Worm (Caenorhabditis elegans) whole organism, midembryonic: ENCODE results near the gene clec-217.

Experiments
- T22C8.4 ChIP-seq: fragments of 200-800 bp; sonication (Bioruptor generic); IDR thresholded peaks from 2 replicates; pipeline ENCODE4 v1.3.6; 2022; ENCODE audit warnings: missing genetic modification characterization, missing compliant biosample characterization
- cog-1 ChIP-seq: sonication (generic microtip); optimal IDR thresholded peaks from 2 replicates; lab custom pipeline; 2016; ENCODE audit warnings: missing genetic modification characterization, missing compliant biosample characterization
- flt-1 ChIP-seq: fragments of 200-800 bp; sonication (Bioruptor generic); IDR thresholded peaks from 2 replicates; pipeline ENCODE4 v1.3.6; 2022; ENCODE audit warnings: missing genetic modification characterization, missing compliant biosample characterization
- klf-2 ChIP-seq: fragments of 200-800 bp; sonication (Bioruptor generic); conservative IDR thresholded peaks from 2 replicates; pipeline ENCODE4 v1.3.6; 2022; ENCODE audit warnings: missing genetic modification reagents, missing genetic modification characterization, missing compliant biosample characterization
- med-1 ChIP-seq: sonication (generic microtip); optimal IDR thresholded peaks from 2 replicates; lab custom pipeline; 2017; ENCODE audit warnings: missing genetic modification characterization, mild to moderate bottlenecking, missing compliant biosample characterization, antibody characterized with exemption, missing genetic modification reagents; ENCODE audit not compliant: insufficient read depth
- ref-1 ChIP-seq: fragments of 200-800 bp; sonication (Bioruptor generic); conservative IDR thresholded peaks from 2 replicates; pipeline ENCODE4 v1.3.6; 2022; ENCODE audit warnings: missing genetic modification reagents, missing genetic modification characterization, missing compliant biosample characterization
- tab-1 ChIP-seq: fragments of 200-800 bp; sonication (Bioruptor generic); IDR thresholded peaks from 2 replicates; pipeline ENCODE4 v1.3.6; 2022; ENCODE audit warnings: missing genetic modification characterization, missing compliant biosample characterization
- ztf-23 ChIP-seq: fragments of 200-800 bp; sonication (Bioruptor generic); IDR thresholded peaks from 2 replicates; pipeline ENCODE4 v1.3.6; 2022; ENCODE audit warnings: missing genetic modification reagents, missing genetic modification characterization, missing compliant biosample characterization
- ztf-29 ChIP-seq: fragments of 200-800 bp; sonication (Bioruptor generic); IDR thresholded peaks from 2 replicates; pipeline ENCODE4 v1.3.6; 2022; ENCODE audit warnings: missing genetic modification reagents, missing genetic modification characterization, missing compliant biosample characterization

Gene clec-217

ce11 chrV:7964429-7964828 is 5.8 kb upstream of the clec-217 start:
- TF ChIP-seq klf-2 (GFP tag; lab: Robert Waterston, UW) (no peak), tab-1 (GFP tag; lab: Robert Waterston, UW) (no peak), ref-1 (GFP tag; lab: Robert Waterston, UW) (no peak), cog-1 (tag; lab: Kevin White, UChicago) (no peak), flt-1 (no peak), med-1 (GFP tag; lab: Kevin White, UChicago) (no peak), T22C8.4 (GFP tag; lab: Robert Waterston, UW) (no peak), ztf-23 (GFP tag; lab: Robert Waterston, UW) (no peak), ztf-29 (GFP tag; lab: Robert Waterston, UW) (no peak)

- TF ChIP-seq med-1 (GFP tag; lab: Kevin White, UChicago) (no peak), cog-1 (tag; lab: Kevin White, UChicago) (no peak), ztf-29 (GFP tag; lab: Robert Waterston, UW) (no peak), ref-1 (GFP tag; lab: Robert Waterston, UW) (no peak), ztf-23 (GFP tag; lab: Robert Waterston, UW) (no peak), klf-2 (GFP tag; lab: Robert Waterston, UW) (no peak), T22C8.4 (GFP tag; lab: Robert Waterston, UW) (no peak)
These were observed 2.4 kb downstream of the clec-217 start, which contains the start of gene pals-34 for ce11 chrV:7956218-7956617. Gene pals-34 (minus strand): TSS chrV:7956497.

- TF ChIP-seq klf-2 (GFP tag; lab: Robert Waterston, UW) (no peak), ztf-29 (GFP tag; lab: Robert Waterston, UW) (no peak), med-1 (GFP tag; lab: Kevin White, UChicago) (no peak), ref-1 (GFP tag; lab: Robert Waterston, UW) (no peak), flt-1 (no peak), tab-1 (GFP tag; lab: Robert Waterston, UW) (no peak)
These were observed 3.5 kb downstream of the clec-217 start, which contains the start of gene F26D11.12 for ce11 chrV:7955168-7955567. Gene F26D11.12 (minus strand): TSS chrV:7955312.

ce11 chrV:7954552-7954951 is 4.1 kb downstream of the clec-217 start, which contains the start of gene F26D11.13:
Gene F26D11.13 (minus strand): TSS chrV:7954652.
- TF ChIP-seq tab-1 (GFP tag; lab: Robert Waterston, UW), result no peak
- TF ChIP-seq med-1 (GFP tag; lab: Kevin White, UChicago), result no peak
- no peak for TF ChIP-seq klf-2 (GFP tag; lab: Robert Waterston, UW)

- no peak for TF ChIP-seq flt-1
These were observed 5.8 kb downstream of the clec-217 start, which contains the start of gene clec-216 for ce11 chrV:7952855-7953254. Gene clec-216 (minus strand): TSS chrV:7952955.

ce11 chrV:7946229-7946628 is 12.4 kb downstream of the clec-217 start:
- no peak for TF ChIP-seq tab-1 (GFP tag; lab: Robert Waterston, UW)
- no peak for TF ChIP-seq ztf-29 (GFP tag; lab: Robert Waterston, UW)
- TF ChIP-seq flt-1, result no peak
- no peak for TF ChIP-seq med-1 (GFP tag; lab: Kevin White, UChicago)
- TF ChIP-seq ref-1 (GFP tag; lab: Robert Waterston, UW), result no peak
- TF ChIP-seq cog-1 (tag; lab: Kevin White, UChicago), result no peak
- no peak for TF ChIP-seq T22C8.4 (GFP tag; lab: Robert Waterston, UW)
- TF ChIP-seq ztf-23 (GFP tag; lab: Robert Waterston, UW), result no peak
- TF ChIP-seq klf-2 (GFP tag; lab: Robert Waterston, UW), result no peak

ce11 chrV:7943568-7943967 is 15.1 kb downstream of the clec-217 start, which contains the start of gene Y97E10B.1:
Gene Y97E10B.1 (plus strand): TSS chrV:7943868.
- TF ChIP-seq cog-1 (tag; lab: Kevin White, UChicago) (no peak), ref-1 (GFP tag; lab: Robert Waterston, UW) (no peak), klf-2 (GFP tag; lab: Robert Waterston, UW) (no peak), ztf-23 (GFP tag; lab: Robert Waterston, UW) (no peak), ztf-29 (GFP tag; lab: Robert Waterston, UW) (no peak), med-1 (GFP tag; lab: Kevin White, UChicago) (no peak), T22C8.4 (GFP tag; lab: Robert Waterston, UW) (no peak), tab-1 (GFP tag; lab: Robert Waterston, UW) (no peak), flt-1 (no peak)

ce11 chrV:7940299-7940698 is 18.3 kb downstream of the clec-217 start, which contains the start of gene srt-53:
Gene srt-53 (minus strand): TSS chrV:7940399.
- TF ChIP-seq tab-1 (GFP tag; lab: Robert Waterston, UW) (no peak), ztf-29 (GFP tag; lab: Robert Waterston, UW) (no peak)

ce11 chrV:7937152-7937551 is 21.5 kb downstream of the clec-217 start, which contains the start of gene srsx-3:
Gene srsx-3 (minus strand): TSS chrV:7937252.
- TF ChIP-seq ztf-23 (GFP tag; lab: Robert Waterston, UW), result no peak

ce11 chrV:7932998-7933397 is 25.6 kb downstream of the clec-217 start, which contains the start of gene ncx-10:
Gene ncx-10 (minus strand): TSS chrV:7933098.
- TF ChIP-seq ztf-29 (GFP tag; lab: Robert Waterston, UW) (no peak), ref-1 (GFP tag; lab: Robert Waterston, UW) (no peak), cog-1 (tag; lab: Kevin White, UChicago) (no peak), tab-1 (GFP tag; lab: Robert Waterston, UW) (no peak), ztf-23 (GFP tag; lab: Robert Waterston, UW) (no peak), klf-2 (GFP tag; lab: Robert Waterston, UW) (no peak), flt-1 (no peak), T22C8.4 (GFP tag; lab: Robert Waterston, UW) (no peak)
